Worm (Caenorhabditis elegans) whole organism, mixed stage, embryonic: Measurements from ENCODE around the gene srw-11.

Experiments
- lin-13 ChIP-seq: fragments of 150-350 bp; optimal IDR thresholded peaks from 2 replicates; lab custom pipeline; 2014; ENCODE audit warnings: missing biosample characterization, missing genetic modification characterization
- mep-1 ChIP-seq: fragments of 150-350 bp; optimal IDR thresholded peaks from 2 replicates; lab custom pipeline; 2017; ENCODE audit warnings: missing biosample characterization, missing genetic modification reagents, missing genetic modification characterization, inconsistent platforms
- snpc-4 ChIP-seq: fragments of 150-350 bp; optimal IDR thresholded peaks from 2 replicates; lab custom pipeline; 2014; ENCODE audit warnings: missing biosample characterization, missing genetic modification characterization

ce11 chrV:15240215-15240614, at the start of gene srw-11:
- TF ChIP-seq lin-13 (tag; lab: Kevin White, UChicago) (no peak), snpc-4 (tag; lab: Kevin White, UChicago) (no peak), mep-1 (tag; lab: Kevin White, UChicago) (no peak)
